Fruit fly (Drosophila melanogaster): ENCODE data around the gene cv-d.

dm6 chr3R:15899650-15900049 lies 46.3 kb upstream of the cv-d start:
- TF ChIP-seq dl (GFP tag; optimal IDR thresholded peaks at IDR 0.05; ENCODE audit: insufficient read depth in 1 of 2, partially characterized antibody in 2 of 2) (no peak), br (GFP tag; optimal IDR thresholded peaks at IDR 0.05) (peak; percentile 70), woc (GFP tag; optimal IDR thresholded peaks at IDR 0.05) (no peak), N (GFP tag; optimal IDR thresholded peaks at IDR 0.05) (no peak), sv (GFP tag; optimal IDR thresholded peaks at IDR 0.05) (no peak), h (GFP tag; optimal IDR thresholded peaks at IDR 0.05) (peak; percentile 76), Hr83 (GFP tag; optimal IDR thresholded peaks at IDR 0.05; ENCODE audit: poor library complexity, severe bottlenecking) (no peak), psq (GFP tag; optimal IDR thresholded peaks at IDR 0.05) (peak; percentile 27), usp (GFP tag; optimal IDR thresholded peaks at IDR 0.05) (no peak), Sp1 (GFP tag; optimal IDR thresholded peaks at IDR 0.05) (peak; percentile 44), fru (GFP tag; optimal IDR thresholded peaks at IDR 0.05) (peak; percentile 70), lola (GFP tag; optimal IDR thresholded peaks at IDR 0.05) (no peak), tai (GFP tag; optimal IDR thresholded peaks at IDR 0.05) (no peak), Dif (GFP tag; optimal IDR thresholded peaks at IDR 0.05; ENCODE audit: partially characterized antibody) (no peak)
